Fruit fly (Drosophila melanogaster) whole organism, embryonic: ENCODE results near the gene CG4115.

Experiments used
- CG10431 ChIP-seq: fragments of 200-800 bp; sonication (Bioruptor generic); optimal IDR thresholded peaks from 3 replicates; lab custom pipeline; 2018; ENCODE audit warnings: missing biosample characterization, mild to moderate bottlenecking, missing genetic modification characterization
- CG12769 ChIP-seq: fragments of 200-800 bp; sonication (Bioruptor generic); optimal IDR thresholded peaks from 2 replicates; lab custom pipeline; 2019; ENCODE audit warnings: missing biosample characterization, mild to moderate bottlenecking, missing genetic modification characterization, moderate library complexity
- CG13624 ChIP-seq: fragments of 200-800 bp; sonication (Bioruptor generic); optimal IDR thresholded peaks from 2 replicates; lab custom pipeline; 2016; ENCODE audit warnings: missing biosample characterization, missing genetic modification characterization
- CG13775 ChIP-seq: fragments of 200-800 bp; sonication (Bioruptor generic); optimal IDR thresholded peaks from 3 replicates; lab custom pipeline; 2017; ENCODE audit warnings: missing biosample characterization, mild to moderate bottlenecking, missing genetic modification characterization
- CG14441 ChIP-seq: fragments of 200-800 bp; sonication (Bioruptor generic); IDR thresholded peaks from 2 replicates; pipeline ENCODE4 v1.3.6; 2022; ENCODE audit warnings: missing biosample characterization, missing genetic modification characterization
- CG1603 ChIP-seq: fragments of 200-800 bp; sonication (Bioruptor generic); optimal IDR thresholded peaks from 2 replicates; lab custom pipeline; 2019; ENCODE audit warnings: missing biosample characterization, mild to moderate bottlenecking, missing genetic modification characterization, moderate library complexity
- CG17361 ChIP-seq: fragments of 200-800 bp; sonication (Bioruptor generic); IDR thresholded peaks from 3 replicates; pipeline ENCODE4 v1.3.6; 2022; ENCODE audit warnings: missing biosample characterization, missing genetic modification characterization
- CG17568 ChIP-seq: fragments of 200-800 bp; sonication (Bioruptor generic); optimal IDR thresholded peaks from 2 replicates; lab custom pipeline; 2018; ENCODE audit warnings: missing biosample characterization, mild to moderate bottlenecking, missing genetic modification characterization, moderate library complexity
- CG18011 ChIP-seq: fragments of 200-800 bp; sonication (Bioruptor generic); optimal IDR thresholded peaks from 2 replicates; lab custom pipeline; 2017; ENCODE audit warnings: missing biosample characterization, missing genetic modification characterization, mild to moderate bottlenecking, moderate library complexity, missing genotype
- CG18262 ChIP-seq: fragments of 200-800 bp; optimal IDR thresholded peaks from 3 replicates; lab custom pipeline; 2019; ENCODE audit warnings: missing biosample characterization, mild to moderate bottlenecking, missing genetic modification characterization, moderate library complexity
- CG2116 ChIP-seq: fragments of 200-800 bp; sonication (Bioruptor generic); optimal IDR thresholded peaks from 3 replicates; lab custom pipeline; 2018; ENCODE audit warnings: missing biosample characterization, mild to moderate bottlenecking, missing genetic modification characterization
- CG2678 ChIP-seq: fragments of 200-800 bp; sonication (Bioruptor generic); optimal IDR thresholded peaks from 3 replicates; lab custom pipeline; 2019; ENCODE audit warnings: missing biosample characterization, mild to moderate bottlenecking, missing genetic modification characterization, moderate library complexity
- CG4730 ChIP-seq: fragments of 200-800 bp; sonication (Bioruptor generic); IDR thresholded peaks from 2 replicates; pipeline ENCODE4 v1.3.6; 2022; ENCODE audit warnings: missing biosample characterization, missing genetic modification characterization
- CG4820 ChIP-seq: fragments of 200-800 bp; sonication (Bioruptor generic); optimal IDR thresholded peaks from 3 replicates; lab custom pipeline; 2016; ENCODE audit warnings: missing biosample characterization, missing genetic modification characterization
- CG6683 ChIP-seq: fragments of 200-800 bp; sonication (Bioruptor generic); optimal IDR thresholded peaks from 2 replicates; lab custom pipeline; 2017; ENCODE audit warnings: missing biosample characterization, mild to moderate bottlenecking, missing genetic modification characterization, missing genetic modification reagents
- CG7745 ChIP-seq: fragments of 200-800 bp; sonication (Bioruptor generic); optimal IDR thresholded peaks from 2 replicates; lab custom pipeline; 2018; ENCODE audit warnings: missing biosample characterization, mild to moderate bottlenecking, missing genetic modification characterization, moderate library complexity
- D19B ChIP-seq: fragments of 200-800 bp; sonication (Bioruptor generic); optimal IDR thresholded peaks from 2 replicates; lab custom pipeline; 2017; ENCODE audit warnings: missing biosample characterization, mild to moderate bottlenecking, missing genetic modification characterization
- Dbx ChIP-seq: fragments of 200-800 bp; sonication (Bioruptor generic); IDR thresholded peaks from 3 replicates; pipeline ENCODE4 v1.3.6; 2022; ENCODE audit warnings: missing biosample characterization, missing genetic modification characterization
- HHEX ChIP-seq: fragments of 200-800 bp; sonication (Bioruptor generic); optimal IDR thresholded peaks from 3 replicates; lab custom pipeline; 2017; ENCODE audit warnings: missing biosample characterization, mild to moderate bottlenecking, missing genetic modification characterization, missing genetic modification reagents
- Hey ChIP-seq: fragments of 200-800 bp; sonication (Bioruptor generic); optimal IDR thresholded peaks from 3 replicates; lab custom pipeline; 2018; ENCODE audit warnings: missing biosample characterization, mild to moderate bottlenecking, missing genetic modification characterization
- Hr39 ChIP-seq: fragments of >200 bp; optimal IDR thresholded peaks from 2 replicates; lab custom pipeline; 2017
- Tbp ChIP-seq: fragments of >200 bp; optimal IDR thresholded peaks from 2 replicates; lab custom pipeline; 2018; ENCODE audit warnings: missing biosample characterization, missing genetic modification characterization
- ap ChIP-seq: fragments of 200-800 bp; sonication (Bioruptor generic); IDR thresholded peaks from 2 replicates; pipeline ENCODE4 v1.3.6; 2022; ENCODE audit warnings: missing biosample characterization, missing genetic modification characterization
- cato ChIP-seq: fragments of 200-800 bp; sonication (Bioruptor generic); optimal IDR thresholded peaks from 2 replicates; lab custom pipeline; 2016; ENCODE audit warnings: missing biosample characterization, missing genetic modification characterization, borderline replicate concordance
- chm ChIP-seq: fragments of 200-800 bp; sonication (Bioruptor generic); IDR thresholded peaks from 2 replicates; pipeline ENCODE4 v1.3.6; 2022; ENCODE audit warnings: missing biosample characterization, missing genetic modification characterization
- ci ChIP-seq: fragments of 200-800 bp; sonication (Bioruptor generic); IDR thresholded peaks from 3 replicates; pipeline ENCODE4 v1.3.6; 2022; ENCODE audit warnings: missing biosample characterization, missing genetic modification characterization
- crc ChIP-seq: fragments of 200-800 bp; sonication (Bioruptor generic); optimal IDR thresholded peaks from 2 replicates; lab custom pipeline; 2016; ENCODE audit warnings: missing biosample characterization, missing genetic modification characterization
- dan ChIP-seq: fragments of 200-800 bp; sonication (Bioruptor generic); IDR thresholded peaks from 2 replicates; pipeline ENCODE4 v1.3.6; 2022; ENCODE audit warnings: missing biosample characterization, missing genetic modification characterization
- dpn ChIP-seq, 2 experiments: fragments of 200-800 bp; sonication (Bioruptor generic); optimal IDR thresholded peaks; 3 replicates each; lab custom pipeline; 2016; ENCODE audit warnings: missing biosample characterization in 2 of 2, missing genetic modification characterization in 2 of 2
- en ChIP-seq: fragments of 200-800 bp; sonication (Bioruptor generic); optimal IDR thresholded peaks from 2 replicates; lab custom pipeline; 2016; ENCODE audit warnings: missing biosample characterization, missing genetic modification characterization
- grn ChIP-seq: fragments of 200-800 bp; sonication (Bioruptor generic); optimal IDR thresholded peaks from 3 replicates; lab custom pipeline; 2017; ENCODE audit warnings: missing biosample characterization, missing genetic modification characterization
- ham ChIP-seq: fragments of 200-800 bp; sonication (Bioruptor generic); IDR thresholded peaks from 2 replicates; pipeline ENCODE4 v1.3.6; 2022; ENCODE audit warnings: missing biosample characterization, missing genetic modification characterization
- kay ChIP-seq: fragments of 200-800 bp; sonication (Bioruptor generic); optimal IDR thresholded peaks from 2 replicates; lab custom pipeline; 2016; ENCODE audit warnings: missing biosample characterization, missing genetic modification characterization
- lilli ChIP-seq: fragments of 200-800 bp; sonication (Bioruptor generic); optimal IDR thresholded peaks from 3 replicates; lab custom pipeline; 2016; ENCODE audit warnings: missing biosample characterization, missing genetic modification characterization
- mam ChIP-seq: fragments of 200-800 bp; sonication (Bioruptor generic); optimal IDR thresholded peaks from 3 replicates; lab custom pipeline; 2016; ENCODE audit warnings: missing biosample characterization, missing genetic modification characterization
- mirr ChIP-seq: fragments of 200-800 bp; sonication (Bioruptor generic); optimal IDR thresholded peaks from 3 replicates; lab custom pipeline; 2018; ENCODE audit warnings: missing biosample characterization, mild to moderate bottlenecking, missing genetic modification characterization
- nau ChIP-seq: fragments of 200-800 bp; sonication (Bioruptor generic); optimal IDR thresholded peaks from 3 replicates; lab custom pipeline; 2017; ENCODE audit warnings: missing biosample characterization, mild to moderate bottlenecking, missing genetic modification characterization, missing genetic modification reagents
- oc ChIP-seq: fragments of 200-800 bp; sonication (Bioruptor generic); optimal IDR thresholded peaks from 2 replicates; lab custom pipeline; 2018; ENCODE audit warnings: missing biosample characterization, mild to moderate bottlenecking, missing genetic modification characterization, moderate library complexity
- pb ChIP-seq: fragments of 200-800 bp; sonication (Bioruptor generic); optimal IDR thresholded peaks from 3 replicates; lab custom pipeline; 2016; ENCODE audit warnings: missing biosample characterization, missing genetic modification characterization
- pho ChIP-seq: fragments of 200-800 bp; sonication (Bioruptor generic); optimal IDR thresholded peaks from 2 replicates; lab custom pipeline; 2016; ENCODE audit warnings: missing biosample characterization, missing genetic modification characterization
- run ChIP-seq: fragments of 200-800 bp; sonication (Bioruptor generic); optimal IDR thresholded peaks from 3 replicates; lab custom pipeline; 2018; ENCODE audit warnings: missing biosample characterization, mild to moderate bottlenecking, missing genetic modification characterization
- sd ChIP-seq: fragments of 200-800 bp; sonication (Bioruptor generic); optimal IDR thresholded peaks from 3 replicates; lab custom pipeline; 2018; ENCODE audit warnings: missing biosample characterization, mild to moderate bottlenecking, missing genetic modification characterization, moderate library complexity
- sens-2 ChIP-seq: fragments of 200-800 bp; sonication (Bioruptor generic); IDR thresholded peaks from 2 replicates; pipeline ENCODE4 v1.3.6; 2022; ENCODE audit warnings: missing biosample characterization, missing genetic modification characterization
- sim ChIP-seq: fragments of 200-800 bp; sonication (Bioruptor generic); IDR thresholded peaks from 2 replicates; pipeline ENCODE4 v1.3.6; 2022; ENCODE audit warnings: missing biosample characterization, missing genetic modification characterization
- sisA ChIP-seq: fragments of 200-800 bp; sonication (Bioruptor generic); IDR thresholded peaks from 2 replicates; pipeline ENCODE4 v1.3.6; 2022; ENCODE audit warnings: missing biosample characterization, missing genetic modification characterization
- stc ChIP-seq: fragments of 200-800 bp; sonication (Bioruptor generic); IDR thresholded peaks from 2 replicates; pipeline ENCODE4 v1.3.6; 2022; ENCODE audit warnings: missing biosample characterization, missing genetic modification characterization
- stwl ChIP-seq: fragments of 200-800 bp; sonication (Bioruptor generic); optimal IDR thresholded peaks from 3 replicates; lab custom pipeline; 2018; ENCODE audit warnings: missing biosample characterization, mild to moderate bottlenecking, missing genetic modification characterization, moderate library complexity
- trh ChIP-seq: fragments of 200-800 bp; sonication (Bioruptor generic); optimal IDR thresholded peaks from 2 replicates; lab custom pipeline; 2016; ENCODE audit warnings: missing biosample characterization, missing genetic modification characterization

CG4115 gene

DNA sequence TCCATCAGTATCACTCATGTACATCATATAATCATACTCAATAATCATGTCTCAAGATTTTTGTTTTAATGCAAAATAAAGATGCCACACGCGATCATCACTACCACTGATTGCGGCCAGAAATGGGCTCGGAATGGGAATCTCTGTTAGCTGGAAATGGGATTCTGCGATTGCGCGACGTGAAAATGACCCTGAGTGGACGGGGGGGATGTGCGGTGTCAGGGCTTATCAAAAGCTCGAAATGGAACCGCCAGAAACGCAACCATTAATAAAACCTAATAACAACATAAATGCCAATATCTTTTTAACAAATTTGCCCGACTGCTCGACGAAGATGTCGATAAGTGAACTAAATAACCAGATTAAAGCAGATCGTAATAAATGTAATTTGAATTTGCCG lies 43.4 kb upstream of the CG4115 start:
- TF ChIP-seq nau = no peak
- TF ChIP-seq CG18011 (GFP tag; lab: Kevin White, UChicago) = no peak
- no peak for TF ChIP-seq CG1603 (tag; lab: Kevin White, UChicago)
- no peak for TF ChIP-seq ci
- no peak for TF ChIP-seq Hr39 (lab: Kevin White, UChicago)
- no peak for TF ChIP-seq mam
- TF ChIP-seq Tbp = no peak
- no peak for TF ChIP-seq CG4820 (GFP tag; lab: Kevin White, UChicago)

DNA sequence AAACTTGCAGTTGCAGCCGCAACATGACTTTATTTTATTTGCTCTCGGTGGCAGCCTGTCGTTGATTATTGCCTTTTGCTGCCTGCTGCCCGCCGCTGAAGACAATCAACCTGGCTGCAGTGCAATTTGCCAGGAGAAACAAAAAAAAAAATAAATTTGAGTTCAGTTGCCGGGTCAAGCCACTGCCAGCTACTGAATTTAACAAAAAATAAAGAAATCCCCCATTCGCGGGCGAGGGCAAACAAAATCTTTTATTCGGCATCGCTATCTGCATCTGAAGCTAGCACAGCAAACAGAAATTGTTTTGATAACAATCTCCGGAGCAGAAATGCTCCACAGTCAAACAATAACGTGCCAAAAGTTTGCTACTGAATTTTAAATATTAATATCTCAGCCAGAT lies 42.5 kb upstream of the CG4115 start:
- TF ChIP-seq CG7745 (tag; lab: Kevin White, UChicago) (no peak), CG10431 (GFP tag; lab: Kevin White, UChicago) (no peak), CG4730 (GFP tag; lab: Robert Waterston, UW) (no peak), CG17568 (no peak)

DNA sequence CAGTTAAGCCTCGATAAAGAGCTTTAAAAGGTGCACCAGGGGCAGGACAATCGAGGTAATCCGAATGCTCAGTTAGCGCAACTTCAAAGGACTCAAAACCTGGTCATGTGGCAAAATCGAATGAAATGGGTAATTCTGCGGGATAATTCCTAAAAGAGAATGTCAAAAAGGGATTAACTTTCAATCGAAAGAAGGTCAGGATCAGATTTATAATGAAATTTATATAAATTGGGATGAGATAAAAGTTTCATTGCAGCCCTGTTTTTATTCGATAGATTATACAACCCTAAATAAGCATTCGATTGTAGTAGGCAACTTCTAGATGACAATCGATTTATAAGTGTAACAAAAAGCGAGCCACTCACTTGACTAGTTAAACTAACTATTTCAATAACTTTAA lies 36.6 kb upstream of the CG4115 start, which contains the start of gene CG10013:
Gene CG10013 (plus strand): TSS at position 301 of the 400 bp plus-strand sequence.
- TF ChIP-seq sim (GFP tag; lab: Robert Waterston, UW) (no peak), lilli (no peak), ham (no peak), D19B (GFP tag; lab: Kevin White, UChicago) (no peak), stwl (peak; percentile 23), CG2116 (GFP tag; lab: Kevin White, UChicago) (no peak), stc (GFP tag; lab: Robert Waterston, UW) (no peak), CG18262 (tag; lab: Kevin White, UChicago) (no peak)

DNA sequence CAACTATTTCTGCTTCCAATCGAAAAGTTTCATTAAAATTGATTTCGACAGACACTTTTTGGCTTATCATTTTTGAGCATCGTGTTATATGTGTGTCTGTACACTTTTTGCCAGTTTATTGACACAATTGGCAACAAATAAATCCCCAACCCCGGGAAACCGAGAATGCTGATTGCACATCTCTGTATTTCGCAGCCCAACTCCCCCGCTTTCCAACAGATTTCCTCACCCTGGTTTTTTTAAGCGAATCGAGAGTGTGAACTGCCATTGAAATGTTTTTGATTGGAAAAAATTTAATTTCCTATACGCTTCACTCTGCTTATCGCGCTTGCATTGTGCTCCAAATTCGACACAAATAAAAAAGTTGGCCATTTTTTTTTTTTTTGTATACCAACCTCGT lies 33.0 kb upstream of the CG4115 start:
- TF ChIP-seq en (GFP tag; lab: Kevin White, UChicago) = no peak
- no peak for TF ChIP-seq pho
- TF ChIP-seq HHEX (GFP tag; lab: Kevin White, UChicago) = no peak
- no peak for TF ChIP-seq crc (GFP tag; lab: Kevin White, UChicago)
- no peak for TF ChIP-seq CG6683
- no peak for TF ChIP-seq CG13624
- TF ChIP-seq CG12769 (tag; lab: Kevin White, UChicago) = no peak
- TF ChIP-seq ap = no peak
- no peak for TF ChIP-seq cato (GFP tag; lab: Kevin White, UChicago)

DNA sequence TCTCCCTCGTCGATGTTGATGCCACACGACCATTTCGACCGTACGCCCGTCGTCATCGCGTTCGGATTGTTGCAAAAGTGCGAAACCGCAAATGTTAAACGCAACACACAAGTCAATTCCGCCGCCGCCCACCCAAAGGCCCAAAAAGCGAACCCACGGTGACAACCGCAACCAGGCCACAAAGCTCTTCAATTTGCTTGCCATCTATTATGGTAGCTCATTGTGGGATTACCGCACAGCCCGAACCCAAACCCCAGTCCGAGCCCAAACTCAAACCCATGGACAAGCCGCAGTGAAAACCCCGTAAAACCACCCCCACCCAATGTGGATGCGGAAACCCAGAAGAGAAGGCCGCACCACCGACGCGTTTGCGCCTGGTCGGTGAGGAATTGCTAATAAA lies 30.0 kb upstream of the CG4115 start:
- no peak for TF ChIP-seq trh (GFP tag; lab: Kevin White, UChicago)
- TF ChIP-seq dan (GFP tag; lab: Robert Waterston, UW) = no peak
- no peak for TF ChIP-seq CG13775 (GFP tag; lab: Kevin White, UChicago)
- TF ChIP-seq run = peak; percentile 93
- no peak for TF ChIP-seq CG17361
- no peak for TF ChIP-seq CG2678
- TF ChIP-seq mirr (GFP tag; lab: Kevin White, UChicago) = peak; percentile 50
- TF ChIP-seq Dbx (GFP tag; lab: Robert Waterston, UW) = no peak
- TF ChIP-seq sd (tag; lab: Kevin White, UChicago) = no peak
- TF ChIP-seq sens-2 (GFP tag; lab: Robert Waterston, UW) = no peak
- no peak for TF ChIP-seq grn (GFP tag; lab: Kevin White, UChicago)
- TF ChIP-seq Hey (tag; lab: Kevin White, UChicago) = peak; percentile 85
- no peak for TF ChIP-seq sisA (GFP tag; lab: Robert Waterston, UW)
- TF ChIP-seq oc (tag; lab: Kevin White, UChicago) = peak; percentile 50
- TF ChIP-seq kay (GFP tag; lab: Kevin White, UChicago) = no peak
- TF ChIP-seq CG14441 (GFP tag; lab: Robert Waterston, UW) = no peak
- TF ChIP-seq chm (GFP tag; lab: Robert Waterston, UW) = no peak
- TF ChIP-seq pb = no peak
- no peak for TF ChIP-seq dpn (GFP tag; optimal IDR thresholded peaks at IDR 0.05; lab: Kevin White, UChicago)
